Fruit fly (Drosophila melanogaster): ENCODE measurements around the gene CG15387.
A peak's percentile ranks its signal among the peaks of the same experiment; 100 is the strongest.

CG15387 gene

dm6 chr2L:2221649-2222150 is 4.4 kb downstream of the CG15387 start (continued):
- no peak for TF ChIP-seq lov (optimal IDR thresholded peaks at IDR 0.05)
- peak; percentile 97 for TF ChIP-seq lov (GFP tag; IDR thresholded peaks at IDR 0.05)
- TF ChIP-seq sima (GFP tag; optimal IDR thresholded peaks at IDR 0.05): peak; percentile 84
- peak; percentile 95 for TF ChIP-seq CG10147 (GFP tag; optimal IDR thresholded peaks at IDR 0.05)
- peak; percentile 90 for TF ChIP-seq luna (GFP tag; optimal IDR thresholded peaks at IDR 0.05)
- TF ChIP-seq sens (GFP tag): peak; percentile 99
- TF ChIP-seq CG13123 (GFP tag; optimal IDR thresholded peaks at IDR 0.05): peak; percentile 93
- TF ChIP-seq cato (GFP tag; optimal IDR thresholded peaks at IDR 0.05; ENCODE audit: borderline replicate concordance): peak; percentile 92
- TF ChIP-seq sna (GFP tag; IDR thresholded peaks at IDR 0.05; ENCODE audit: partially characterized antibody): no peak
- TF ChIP-seq exex (tag; optimal IDR thresholded peaks at IDR 0.05): peak; percentile 81
- TF ChIP-seq CG34376 (GFP tag; optimal IDR thresholded peaks at IDR 0.05): peak; percentile 94
- TF ChIP-seq CG4360 (GFP tag; IDR thresholded peaks at IDR 0.05): peak; percentile 80
- peak; percentile 87 for TF ChIP-seq CG7357 (GFP tag; IDR thresholded peaks at IDR 0.05)
- TF ChIP-seq lola (GFP tag; optimal IDR thresholded peaks at IDR 0.05): peak in 1 of 3 experiments; percentile 85
- peak; percentile 96 for TF ChIP-seq Fer3 (tag; optimal IDR thresholded peaks at IDR 0.05)
- TF ChIP-seq ken (GFP tag; IDR thresholded peaks at IDR 0.05): peak; percentile 96
- peak; percentile 85 for TF ChIP-seq zf30C (GFP tag; optimal IDR thresholded peaks at IDR 0.05)
- TF ChIP-seq Tbp (GFP tag; optimal IDR thresholded peaks at IDR 0.05): no peak
- TF ChIP-seq CHES-1-like (GFP tag; optimal IDR thresholded peaks at IDR 0.05): peak; percentile 98
- TF ChIP-seq gcm (GFP tag; optimal IDR thresholded peaks at IDR 0.05): peak; percentile 95
- TF ChIP-seq CG1024 (GFP tag; IDR thresholded peaks at IDR 0.05): peak; percentile 95
- TF ChIP-seq CG2678 (tag; optimal IDR thresholded peaks at IDR 0.05): peak; percentile 98
- TF ChIP-seq nmo (GFP tag; optimal IDR thresholded peaks at IDR 0.05): peak; percentile 95
- TF ChIP-seq Doc2 (GFP tag; IDR thresholded peaks at IDR 0.05): peak; percentile 92
- peak; percentile 94 for TF ChIP-seq CG13775 (GFP tag; optimal IDR thresholded peaks at IDR 0.05)
- TF ChIP-seq ac (GFP tag; optimal IDR thresholded peaks at IDR 0.05): peak; percentile 75
- TF ChIP-seq CG10565 (GFP tag; optimal IDR thresholded peaks at IDR 0.05): peak; percentile 81
- TF ChIP-seq CG12744 (GFP tag; optimal IDR thresholded peaks at IDR 0.05): peak; percentile 93
- peak; percentile 89 for TF ChIP-seq CG2116 (GFP tag; optimal IDR thresholded peaks at IDR 0.05)
- TF ChIP-seq chif (GFP tag; optimal IDR thresholded peaks at IDR 0.05): peak; percentile 95
- peak; percentile 87 for TF ChIP-seq CG15696 (tag; optimal IDR thresholded peaks at IDR 0.05)
- peak; percentile 91 for TF ChIP-seq Ssrp (tag; optimal IDR thresholded peaks at IDR 0.05)
- TF ChIP-seq mirr (GFP tag; optimal IDR thresholded peaks at IDR 0.05): peak; percentile 94
- peak in 1 of 2 experiments; percentile 73 for TF ChIP-seq crp (GFP tag; optimal IDR thresholded peaks at IDR 0.05)
- no peak for TF ChIP-seq Scr (GFP tag; IDR thresholded peaks at IDR 0.05; ENCODE audit: partially characterized antibody)
- peak; percentile 61 for TF ChIP-seq CG14965 (GFP tag; optimal IDR thresholded peaks at IDR 0.05; ENCODE audit: borderline replicate concordance)
- peak; percentile 78 for TF ChIP-seq Hmx (GFP tag; optimal IDR thresholded peaks at IDR 0.05)
- peak; percentile 48 for TF ChIP-seq abd-A (tag; optimal IDR thresholded peaks at IDR 0.05)
- peak; percentile 98 for TF ChIP-seq so (GFP tag; IDR thresholded peaks at IDR 0.05)
- peak; percentile 96 for TF ChIP-seq Rx (GFP tag; IDR thresholded peaks at IDR 0.05)
- peak; percentile 94 to 96 for TF ChIP-seq Pdp1 (GFP tag; optimal IDR thresholded peaks at IDR 0.05)
- TF ChIP-seq CG7963 (GFP tag; IDR thresholded peaks at IDR 0.05; ENCODE audit: partially characterized antibody): no peak
- TF ChIP-seq Aef1 (GFP tag; IDR thresholded peaks at IDR 0.05): peak; percentile 97
- peak; percentile 96 for TF ChIP-seq MBD-R2 (GFP tag; IDR thresholded peaks at IDR 0.05)
- peak; percentile 94 for TF ChIP-seq Side (GFP tag; optimal IDR thresholded peaks at IDR 0.05)
- TF ChIP-seq CG7271 (tag; optimal IDR thresholded peaks at IDR 0.05): peak; percentile 69
- peak; percentile 95 for TF ChIP-seq Taf1 (GFP tag; IDR thresholded peaks at IDR 0.05)
- peak; percentile 87 for TF ChIP-seq ERR (GFP tag; optimal IDR thresholded peaks at IDR 0.05)
- peak; percentile 93 for TF ChIP-seq CG12299 (tag; optimal IDR thresholded peaks at IDR 0.05)
- TF ChIP-seq Bdp1 (GFP tag; optimal IDR thresholded peaks at IDR 0.05): peak; percentile 93

Data from whole organism, embryonic.